Fruit fly (Drosophila melanogaster): ENCODE data around the gene CheA75a.

dm6 chr3L:18219388-18219787, 32.5 kb upstream of the CheA75a start:
- TF ChIP-seq h (optimal IDR thresholded peaks at IDR 0.05): no peak
- TF ChIP-seq ttk (optimal IDR thresholded peaks at IDR 0.05): no peak

Measured in Kc167 (cell line).